Fruit fly (Drosophila melanogaster) whole organism, embryonic: Measurements from ENCODE around the gene Atg2.
A peak's percentile ranks its signal among the peaks of the same experiment; 100 is the strongest.

Experiments used
- Asciz ChIP-seq: fragments of 200-800 bp; sonication (Bioruptor generic); optimal IDR thresholded peaks from 2 replicates; lab custom pipeline; 2017; ENCODE audit warnings: missing biosample characterization, mild to moderate bottlenecking, missing genetic modification characterization, missing genetic modification reagents
- BEAF-32 ChIP-seq: fragments of 200-800 bp; sonication (Bioruptor generic); optimal IDR thresholded peaks from 3 replicates; lab custom pipeline; 2017; ENCODE audit warnings: missing biosample characterization, missing genetic modification characterization, mild to moderate bottlenecking, moderate library complexity, missing genetic modification reagents
- Bgb ChIP-seq: fragments of 200-800 bp; sonication (Bioruptor generic); IDR thresholded peaks from 2 replicates; pipeline ENCODE4 v1.3.6; 2022; ENCODE audit warnings: missing biosample characterization, missing genetic modification characterization; ENCODE audit not compliant: partially characterized antibody
- CG10147 ChIP-seq: fragments of 200-800 bp; sonication (Bioruptor generic); optimal IDR thresholded peaks from 2 replicates; lab custom pipeline; 2019; ENCODE audit warnings: missing biosample characterization, mild to moderate bottlenecking, missing genetic modification characterization, moderate library complexity
- CG10654 ChIP-seq: fragments of 200-800 bp; sonication (Bioruptor generic); optimal IDR thresholded peaks from 2 replicates; lab custom pipeline; 2016; ENCODE audit warnings: missing biosample characterization, missing genetic modification characterization
- CG10979 ChIP-seq: fragments of 200-800 bp; sonication (Bioruptor generic); optimal IDR thresholded peaks from 2 replicates; lab custom pipeline; 2018; ENCODE audit warnings: missing biosample characterization, mild to moderate bottlenecking, missing genetic modification characterization, moderate library complexity
- CG11398 ChIP-seq: fragments of 200-800 bp; sonication (Bioruptor generic); optimal IDR thresholded peaks from 2 replicates; lab custom pipeline; 2016; ENCODE audit warnings: missing biosample characterization, missing genetic modification characterization
- CG11723 ChIP-seq: fragments of 200-800 bp; sonication (Bioruptor generic); optimal IDR thresholded peaks from 2 replicates; lab custom pipeline; 2017; ENCODE audit warnings: missing biosample characterization, mild to moderate bottlenecking, missing genetic modification characterization
- CG12155 ChIP-seq: fragments of 200-800 bp; sonication (Bioruptor generic); optimal IDR thresholded peaks from 3 replicates; lab custom pipeline; 2016; ENCODE audit warnings: missing biosample characterization, missing genetic modification characterization
- CG13123 ChIP-seq: fragments of 200-800 bp; sonication (Bioruptor generic); optimal IDR thresholded peaks from 2 replicates; lab custom pipeline; 2016; ENCODE audit warnings: missing biosample characterization, missing genetic modification characterization
- CG15011 ChIP-seq: fragments of 200-800 bp; sonication (Bioruptor generic); optimal IDR thresholded peaks from 3 replicates; lab custom pipeline; 2018; ENCODE audit warnings: missing biosample characterization, mild to moderate bottlenecking, missing genetic modification characterization
- CG15073 ChIP-seq: fragments of 200-800 bp; sonication (Bioruptor generic); optimal IDR thresholded peaks from 2 replicates; lab custom pipeline; 2016; ENCODE audit warnings: missing biosample characterization, missing genetic modification characterization
- CG17912 ChIP-seq: fragments of 200-800 bp; sonication (Bioruptor generic); optimal IDR thresholded peaks from 2 replicates; lab custom pipeline; 2018; ENCODE audit warnings: missing biosample characterization, mild to moderate bottlenecking, missing genetic modification characterization
- CG2129 ChIP-seq: fragments of 200-800 bp; sonication (Bioruptor generic); IDR thresholded peaks from 2 replicates; pipeline ENCODE4 v1.3.6; 2022; ENCODE audit warnings: missing biosample characterization, missing genetic modification characterization; ENCODE audit not compliant: partially characterized antibody
- CG31365 ChIP-seq: fragments of 200-800 bp; sonication (Bioruptor generic); optimal IDR thresholded peaks from 2 replicates; lab custom pipeline; 2018; ENCODE audit warnings: missing biosample characterization, mild to moderate bottlenecking, missing genetic modification characterization
- CG33557 ChIP-seq: fragments of 200-800 bp; sonication (Bioruptor generic); optimal IDR thresholded peaks from 2 replicates; lab custom pipeline; 2019; ENCODE audit warnings: missing biosample characterization, mild to moderate bottlenecking, missing genetic modification characterization, moderate library complexity
- CG3838 ChIP-seq: fragments of 200-800 bp; sonication (Bioruptor generic); optimal IDR thresholded peaks from 3 replicates; lab custom pipeline; 2016; ENCODE audit warnings: missing biosample characterization, missing genetic modification characterization
- CG42726 ChIP-seq: fragments of 200-800 bp; sonication (Bioruptor generic); IDR thresholded peaks from 2 replicates; pipeline ENCODE4 v1.3.6; 2022; ENCODE audit warnings: missing biosample characterization, missing genetic modification characterization; ENCODE audit not compliant: partially characterized antibody
- CG4328 ChIP-seq: fragments of 200-800 bp; sonication (Bioruptor generic); optimal IDR thresholded peaks from 3 replicates; lab custom pipeline; 2017; ENCODE audit warnings: missing biosample characterization, missing genetic modification reagents, missing genetic modification characterization
- CG4360 ChIP-seq: fragments of 200-800 bp; sonication (Bioruptor generic); IDR thresholded peaks from 2 replicates; pipeline ENCODE4 v1.3.6; 2022; ENCODE audit warnings: missing biosample characterization, missing genetic modification characterization
- CG7786 ChIP-seq: fragments of 200-800 bp; sonication (Bioruptor generic); optimal IDR thresholded peaks from 2 replicates; lab custom pipeline; 2016; ENCODE audit warnings: missing biosample characterization, missing genetic modification characterization
- CG8281 ChIP-seq: fragments of 200-800 bp; sonication (Bioruptor generic); optimal IDR thresholded peaks from 2 replicates; lab custom pipeline; 2018; ENCODE audit warnings: missing biosample characterization, mild to moderate bottlenecking, missing genetic modification characterization, moderate library complexity
- CG8478 ChIP-seq: fragments of >200 bp; optimal IDR thresholded peaks from 2 replicates; lab custom pipeline; 2018
- CG9876 ChIP-seq: fragments of 200-800 bp; sonication (Bioruptor generic); optimal IDR thresholded peaks from 2 replicates; lab custom pipeline; 2016; ENCODE audit warnings: missing biosample characterization, missing genetic modification characterization
- Dip3 ChIP-seq: fragments of 200-800 bp; sonication (Bioruptor generic); optimal IDR thresholded peaks from 3 replicates; lab custom pipeline; 2016; ENCODE audit warnings: missing biosample characterization, missing genetic modification characterization
- Dll ChIP-seq: fragments of 200-800 bp; sonication (Bioruptor generic); IDR thresholded peaks from 4 replicates; pipeline ENCODE4 v1.3.6; 2022; ENCODE audit warnings: missing biosample characterization, missing genetic modification characterization; ENCODE audit not compliant: partially characterized antibody
- Gsc ChIP-seq: fragments of 200-800 bp; sonication (Bioruptor generic); IDR thresholded peaks from 2 replicates; pipeline ENCODE4 v1.3.6; 2022; ENCODE audit warnings: missing biosample characterization, missing genetic modification characterization
- Mes4 ChIP-seq: fragments of 200-800 bp; sonication (Bioruptor generic); optimal IDR thresholded peaks from 2 replicates; lab custom pipeline; 2016; ENCODE audit warnings: missing biosample characterization, missing genetic modification characterization
- NfI ChIP-seq: fragments of 200-800 bp; sonication (Bioruptor generic); optimal IDR thresholded peaks from 3 replicates; lab custom pipeline; 2018; ENCODE audit warnings: missing biosample characterization, mild to moderate bottlenecking, missing genetic modification characterization, moderate library complexity
- Optix ChIP-seq: fragments of 200-800 bp; sonication (Bioruptor generic); IDR thresholded peaks from 3 replicates; pipeline ENCODE4 v1.3.6; 2022; ENCODE audit warnings: missing biosample characterization, missing genetic modification characterization
- Poxn ChIP-seq: fragments of 200-800 bp; sonication (Bioruptor generic); IDR thresholded peaks from 2 replicates; pipeline ENCODE4 v1.3.6; 2022; ENCODE audit warnings: missing biosample characterization, missing genetic modification characterization
- ab ChIP-seq: fragments of 200-800 bp; sonication (Bioruptor generic); optimal IDR thresholded peaks from 2 replicates; lab custom pipeline; 2016; ENCODE audit warnings: missing biosample characterization, missing genetic modification characterization
- ac ChIP-seq: fragments of 200-800 bp; sonication (Bioruptor generic); optimal IDR thresholded peaks from 3 replicates; lab custom pipeline; 2017; ENCODE audit warnings: missing biosample characterization, mild to moderate bottlenecking, missing genetic modification characterization
- cato ChIP-seq: fragments of 200-800 bp; sonication (Bioruptor generic); optimal IDR thresholded peaks from 2 replicates; lab custom pipeline; 2016; ENCODE audit warnings: missing biosample characterization, missing genetic modification characterization, borderline replicate concordance
- chif ChIP-seq, 2 experiments: fragments of 200-800 bp; sonication (Bioruptor generic); optimal IDR thresholded peaks; 3 replicates each; lab custom pipeline; 2016; ENCODE audit warnings: missing biosample characterization in 2 of 2, missing genetic modification characterization in 2 of 2
- ci ChIP-seq: fragments of 200-800 bp; sonication (Bioruptor generic); IDR thresholded peaks from 3 replicates; pipeline ENCODE4 v1.3.6; 2022; ENCODE audit warnings: missing biosample characterization, missing genetic modification characterization
- gfzf ChIP-seq: fragments of 200-800 bp; sonication (Bioruptor generic); optimal IDR thresholded peaks from 2 replicates; lab custom pipeline; 2016; ENCODE audit warnings: missing biosample characterization, mild to moderate bottlenecking, missing genetic modification characterization, moderate library complexity
- lilli ChIP-seq: fragments of 200-800 bp; sonication (Bioruptor generic); optimal IDR thresholded peaks from 3 replicates; lab custom pipeline; 2016; ENCODE audit warnings: missing biosample characterization, missing genetic modification characterization
- luna ChIP-seq: fragments of 200-800 bp; sonication (Bioruptor generic); optimal IDR thresholded peaks from 2 replicates; lab custom pipeline; 2016; ENCODE audit warnings: missing biosample characterization, missing genetic modification characterization
- phol ChIP-seq: fragments of 200-800 bp; sonication (Bioruptor generic); optimal IDR thresholded peaks from 3 replicates; lab custom pipeline; 2018; ENCODE audit warnings: missing biosample characterization, mild to moderate bottlenecking, missing genetic modification characterization, moderate library complexity
- prd ChIP-seq, 3 experiments: fragments of >200 bp in 2 of 3; fragments of 200-800 bp in 1 of 3; sonication (Bioruptor generic) in 1 of 3; optimal IDR thresholded peaks in 2 of 3; IDR thresholded peaks in 1 of 3; 2 replicates in 2 of 3; 3 replicates in 1 of 3; pipeline versions ENCODE4 v1.3.6 to Lab custom; 2017 to 2022; ENCODE audit warnings: missing biosample characterization in 1 of 3, missing genetic modification characterization in 1 of 3
- pros ChIP-seq: fragments of 200-800 bp; sonication (Bioruptor generic); optimal IDR thresholded peaks from 3 replicates; lab custom pipeline; 2019; ENCODE audit warnings: missing biosample characterization, mild to moderate bottlenecking, missing genetic modification characterization, moderate library complexity
- sens-2 ChIP-seq: fragments of 200-800 bp; sonication (Bioruptor generic); IDR thresholded peaks from 2 replicates; pipeline ENCODE4 v1.3.6; 2022; ENCODE audit warnings: missing biosample characterization, missing genetic modification characterization
- slbo ChIP-seq: fragments of 200-800 bp; sonication (Bioruptor generic); IDR thresholded peaks from 2 replicates; pipeline ENCODE4 v1.3.6; 2022; ENCODE audit warnings: missing biosample characterization, missing genetic modification characterization
- sna ChIP-seq: fragments of 200-800 bp; sonication (Bioruptor generic); IDR thresholded peaks from 2 replicates; pipeline ENCODE4 v1.3.6; 2022; ENCODE audit warnings: missing biosample characterization, missing genetic modification characterization; ENCODE audit not compliant: partially characterized antibody
- so ChIP-seq: fragments of 200-800 bp; sonication (Bioruptor generic); IDR thresholded peaks from 3 replicates; pipeline ENCODE4 v1.3.6; 2022; ENCODE audit warnings: missing biosample characterization, missing genetic modification characterization
- tio ChIP-seq: fragments of 200-800 bp; sonication (Bioruptor generic); optimal IDR thresholded peaks from 2 replicates; lab custom pipeline; 2017; ENCODE audit warnings: missing biosample characterization, missing genetic modification characterization, inconsistent platforms
- trem ChIP-seq: fragments of 200-800 bp; optimal IDR thresholded peaks from 3 replicates; lab custom pipeline; 2019; ENCODE audit warnings: missing biosample characterization, mild to moderate bottlenecking, missing genetic modification characterization, moderate library complexity
- zen2 ChIP-seq: fragments of 200-800 bp; sonication (Bioruptor generic); IDR thresholded peaks from 3 replicates; pipeline ENCODE4 v1.3.6; 2022; ENCODE audit warnings: missing biosample characterization, missing genetic modification characterization; ENCODE audit not compliant: partially characterized antibody
- zfh1 ChIP-seq: fragments of 200-800 bp; sonication (Bioruptor generic); IDR thresholded peaks from 3 replicates; pipeline ENCODE4 v1.3.6; 2022; ENCODE audit warnings: missing biosample characterization, missing genetic modification characterization

The Atg2 gene

dm6 chr3L:2808278-2808892, 34.2 kb downstream of the Atg2 start (continued):
- TF ChIP-seq CG33557 (GFP tag; lab: Kevin White, UChicago) (no peak), zen2 (GFP tag; lab: Robert Waterston, UW) (no peak), CG17912 (GFP tag; lab: Kevin White, UChicago) (no peak), CG31365 (tag; lab: Kevin White, UChicago) (no peak), trem (tag; lab: Kevin White, UChicago) (no peak), Bgb (no peak), cato (GFP tag; lab: Kevin White, UChicago) (no peak), CG8281 (tag; lab: Kevin White, UChicago) (no peak), CG7786 (no peak), pros (GFP tag; lab: Kevin White, UChicago) (peak; percentile 48), Dip3 (GFP tag; lab: Kevin White, UChicago) (no peak), sna (GFP tag; lab: Robert Waterston, UW) (no peak), lilli (GFP tag; lab: Kevin White, UChicago) (peak; percentile 22), phol (tag; lab: Kevin White, UChicago) (no peak), CG42726 (no peak), CG4360 (0 out of 2 replicates have a peak, but pooled peaks have one; percentile 43), tio (GFP tag; lab: Kevin White, UChicago) (no peak), CG15011 (GFP tag; lab: Kevin White, UChicago) (no peak), chif (GFP tag; optimal IDR thresholded peaks at IDR 0.05; lab: Kevin White, UChicago) (no peak), zfh1 (GFP tag; lab: Robert Waterston, UW) (no peak), CG8478 (lab: Kevin White, UChicago) (no peak), CG10979 (tag; lab: Kevin White, UChicago) (peak; percentile 23), NfI (GFP tag; lab: Kevin White, UChicago) (no peak), CG9876 (GFP tag; lab: Kevin White, UChicago) (no peak), prd (optimal IDR thresholded peaks at IDR 0.05; lab: Kevin White, UChicago) (no peak), prd (GFP tag; IDR thresholded peaks at IDR 0.05; lab: Robert Waterston, UW) (no peak), CG3838 (GFP tag; lab: Kevin White, UChicago) (no peak), CG15073 (GFP tag; lab: Kevin White, UChicago) (no peak), BEAF-32 (GFP tag; lab: Kevin White, UChicago) (no peak), CG4328 (no peak), CG10654 (GFP tag; lab: Kevin White, UChicago) (no peak), CG12155 (GFP tag; lab: Kevin White, UChicago) (no peak), Poxn (GFP tag; lab: Robert Waterston, UW) (no peak), ac (GFP tag; lab: Kevin White, UChicago) (no peak), CG11723 (GFP tag; lab: Kevin White, UChicago) (no peak), gfzf (GFP tag; lab: Kevin White, UChicago) (no peak), ci (peak; percentile 35; the same call in 1 of the 3 replicates), Mes4 (no peak), Gsc (GFP tag; lab: Robert Waterston, UW) (no peak), CG13123 (GFP tag; lab: Kevin White, UChicago) (no peak), slbo (GFP tag; lab: Robert Waterston, UW) (peak; percentile 18; the same call in 1 of the 2 replicates), sens-2 (GFP tag; lab: Robert Waterston, UW) (no peak), CG2129 (GFP tag; lab: Robert Waterston, UW) (no peak), Asciz (no peak), Optix (GFP tag; lab: Robert Waterston, UW) (0 out of 3 replicates have a peak, but pooled peaks have one; percentile 13), so (GFP tag; lab: Robert Waterston, UW) (no peak), CG11398 (no peak), ab (GFP tag; lab: Kevin White, UChicago) (no peak), luna (GFP tag; lab: Kevin White, UChicago) (no peak), Dll (GFP tag; lab: Robert Waterston, UW) (no peak), CG10147 (GFP tag; lab: Kevin White, UChicago) (no peak)
